Worm (Caenorhabditis elegans): ENCODE measurements around the gene cdt-2.

cdt-2 gene

ce11 chrV:14978205-14978751, 12.6 kb downstream of the cdt-2 start, which contains the start of the genes grd-12 and F02D8.1:
grd-12 (plus strand) TSS chrV:14978505.
F02D8.1 (minus strand) TSS chrV:14978701.
- TF ChIP-seq B0310.2 (tag; optimal IDR thresholded peaks at IDR 0.05) (no peak), tbx-37 (GFP tag; conservative IDR thresholded peaks at IDR 0.05) (no peak), F13C5.2 (tag; optimal IDR thresholded peaks at IDR 0.05) (no peak), flt-1 (GFP tag; IDR thresholded peaks at IDR 0.05) (no peak), ceh-13 (GFP tag; optimal IDR thresholded peaks at IDR 0.05) (no peak), tbx-11 (GFP tag; IDR thresholded peaks at IDR 0.05) (no peak), ceh-36 (tag; optimal IDR thresholded peaks at IDR 0.05) (no peak), ama-1 (optimal IDR thresholded peaks at IDR 0.05) (no peak), sea-1 (GFP tag; conservative IDR thresholded peaks at IDR 0.05) (no peak), aly-1 (tag; optimal IDR thresholded peaks at IDR 0.05) (no peak)

DNA sequence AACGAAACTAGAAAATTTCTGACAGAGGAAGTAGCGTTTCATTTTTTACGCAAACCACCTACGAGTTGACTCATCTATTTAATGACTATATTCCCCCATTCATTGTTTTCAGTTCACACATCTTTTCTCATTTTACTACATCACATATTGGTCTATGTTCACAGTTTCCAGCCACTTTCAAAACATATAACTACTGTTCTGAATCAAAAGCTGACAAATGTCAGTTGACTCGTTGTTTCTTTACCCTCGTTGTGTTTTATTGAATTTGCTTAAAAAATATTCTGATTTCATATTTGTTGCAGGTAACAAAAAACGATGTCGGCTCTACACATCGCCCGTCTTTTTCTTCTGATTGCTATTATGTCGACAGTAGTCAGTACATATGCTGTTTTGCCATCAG, 19.8 kb downstream of the cdt-2 start, which contains the start of gene nlp-59:
Gene nlp-59, plus strand, starts transcription at position 301 of the 400 bp plus-strand sequence.
- no peak for TF ChIP-seq pes-1 (GFP tag; IDR thresholded peaks at IDR 0.05)
- TF ChIP-seq ama-1 (optimal IDR thresholded peaks at IDR 0.05) = no peak
- no peak for TF ChIP-seq sea-1 (GFP tag; conservative IDR thresholded peaks at IDR 0.05)
- TF ChIP-seq ceh-13 (GFP tag; optimal IDR thresholded peaks at IDR 0.05) = no peak
- TF ChIP-seq B0310.2 (tag; optimal IDR thresholded peaks at IDR 0.05) = no peak
- TF ChIP-seq tbx-11 (GFP tag; IDR thresholded peaks at IDR 0.05) = no peak
- no peak for TF ChIP-seq flt-1 (GFP tag; IDR thresholded peaks at IDR 0.05)
- TF ChIP-seq hmbx-1 (tag; optimal IDR thresholded peaks at IDR 0.05) = no peak
- TF ChIP-seq F13C5.2 (tag; optimal IDR thresholded peaks at IDR 0.05) = no peak
- no peak for TF ChIP-seq ceh-36 (tag; optimal IDR thresholded peaks at IDR 0.05)

DNA sequence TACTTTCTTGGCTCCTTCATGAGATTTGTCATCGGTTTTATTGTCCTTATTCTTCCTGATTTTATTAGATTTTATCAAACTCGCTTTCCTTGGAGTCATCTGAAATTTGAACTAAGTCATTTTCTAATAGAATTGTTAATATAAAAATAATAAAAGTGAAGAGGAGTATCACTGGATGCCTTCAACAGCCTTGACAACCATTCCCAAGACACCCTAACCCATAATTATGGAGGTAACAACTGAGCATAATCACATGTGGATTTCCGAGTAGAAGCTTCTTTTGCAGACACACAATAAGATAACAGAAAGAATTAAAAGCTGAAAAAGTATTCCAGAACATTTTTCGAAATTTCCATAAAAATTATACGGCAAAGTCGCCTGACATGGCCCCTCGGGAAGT, 35.2 kb downstream of the cdt-2 start, which contains the start of gene F02D8.9:
Gene F02D8.9, minus strand, starts transcription at position 101 of the 400 bp plus-strand sequence.
- no peak for TF ChIP-seq ceh-13 (GFP tag; optimal IDR thresholded peaks at IDR 0.05)
- TF ChIP-seq ama-1 (optimal IDR thresholded peaks at IDR 0.05) = no peak
- TF ChIP-seq hmbx-1 (tag; optimal IDR thresholded peaks at IDR 0.05) = no peak
- TF ChIP-seq ceh-36 (tag; optimal IDR thresholded peaks at IDR 0.05) = no peak
- no peak for TF ChIP-seq hnd-1 (tag; optimal IDR thresholded peaks at IDR 0.05)
- no peak for TF ChIP-seq F13C5.2 (tag; optimal IDR thresholded peaks at IDR 0.05)
- no peak for TF ChIP-seq flt-1 (GFP tag; IDR thresholded peaks at IDR 0.05)
- TF ChIP-seq B0310.2 (tag; optimal IDR thresholded peaks at IDR 0.05) = no peak
- no peak for TF ChIP-seq hmg-4 (GFP tag; optimal IDR thresholded peaks at IDR 0.05)
- TF ChIP-seq tbx-37 (GFP tag; conservative IDR thresholded peaks at IDR 0.05) = no peak
- no peak for TF ChIP-seq scrt-1 (GFP tag; IDR thresholded peaks at IDR 0.05)
- TF ChIP-seq aly-1 (tag; optimal IDR thresholded peaks at IDR 0.05) = no peak
- TF ChIP-seq tra-4 (tag; optimal IDR thresholded peaks at IDR 0.05) = no peak
- TF ChIP-seq tbx-11 (GFP tag; IDR thresholded peaks at IDR 0.05) = no peak
- TF ChIP-seq pes-1 (GFP tag; IDR thresholded peaks at IDR 0.05) = no peak
- TF ChIP-seq ets-7 (tag; optimal IDR thresholded peaks at IDR 0.05) = no peak

DNA sequence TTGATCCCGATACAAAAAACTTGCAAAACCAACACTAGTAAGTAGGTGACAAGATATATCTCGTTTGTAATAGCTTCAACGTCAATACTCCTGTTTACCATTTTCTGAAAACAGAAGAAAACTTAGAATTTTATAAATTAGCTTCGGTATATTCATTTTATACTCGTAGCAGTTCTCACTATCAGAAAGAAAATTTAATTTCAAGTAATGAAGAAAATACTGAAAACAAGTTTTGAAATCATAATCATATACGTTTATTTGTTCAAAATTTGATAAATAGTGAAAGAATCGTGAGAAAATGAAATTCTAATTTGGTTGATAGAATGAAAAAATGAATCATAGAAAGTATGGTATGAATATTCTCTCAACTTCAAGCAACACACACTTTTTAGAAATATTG, 36.3 kb downstream of the cdt-2 start, which contains the start of gene C30G7.5:
Gene C30G7.5, minus strand, starts transcription at position 101 of the 400 bp plus-strand sequence.
- TF ChIP-seq flt-1 (GFP tag; IDR thresholded peaks at IDR 0.05) (no peak), tra-4 (tag; optimal IDR thresholded peaks at IDR 0.05) (no peak), tbx-11 (GFP tag; IDR thresholded peaks at IDR 0.05) (no peak), F13C5.2 (tag; optimal IDR thresholded peaks at IDR 0.05) (no peak), ceh-13 (GFP tag; optimal IDR thresholded peaks at IDR 0.05) (no peak), scrt-1 (GFP tag; IDR thresholded peaks at IDR 0.05) (no peak), hnd-1 (tag; optimal IDR thresholded peaks at IDR 0.05) (no peak), hmg-4 (GFP tag; optimal IDR thresholded peaks at IDR 0.05) (no peak), hmbx-1 (tag; optimal IDR thresholded peaks at IDR 0.05) (no peak), pes-1 (GFP tag; IDR thresholded peaks at IDR 0.05) (no peak), B0310.2 (tag; optimal IDR thresholded peaks at IDR 0.05) (no peak), tbx-37 (GFP tag; conservative IDR thresholded peaks at IDR 0.05) (no peak), ceh-36 (tag; optimal IDR thresholded peaks at IDR 0.05) (no peak), aly-1 (tag; optimal IDR thresholded peaks at IDR 0.05) (no peak), ama-1 (optimal IDR thresholded peaks at IDR 0.05) (no peak), ets-7 (tag; optimal IDR thresholded peaks at IDR 0.05) (no peak), sea-1 (GFP tag; conservative IDR thresholded peaks at IDR 0.05) (no peak)

DNA sequence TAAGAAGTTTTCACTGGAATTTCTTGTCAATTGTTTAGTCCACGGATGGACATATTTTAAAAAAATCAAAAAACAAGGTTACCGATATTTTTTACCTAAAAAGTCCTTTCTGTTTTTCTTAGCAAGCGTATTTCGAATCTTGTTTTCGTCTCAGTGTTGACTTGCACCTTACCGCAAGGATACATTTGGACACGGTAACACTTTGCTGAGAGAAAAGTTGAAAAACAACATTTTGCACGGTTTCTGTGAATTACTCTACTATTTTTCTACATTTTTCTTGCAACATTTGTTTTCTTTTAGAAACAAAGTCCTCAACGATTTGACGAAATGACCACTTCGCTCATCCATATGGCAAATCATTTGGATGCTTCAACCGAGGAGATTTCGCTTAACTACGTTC, 41.4 kb downstream of the cdt-2 start, which contains the start of gene hil-1:
Gene hil-1, plus strand, starts transcription at position 301 of the 400 bp plus-strand sequence.
- TF ChIP-seq ceh-36 (tag; optimal IDR thresholded peaks at IDR 0.05) = no peak
- TF ChIP-seq F13C5.2 (tag; optimal IDR thresholded peaks at IDR 0.05) = no peak
- TF ChIP-seq sea-1 (GFP tag; conservative IDR thresholded peaks at IDR 0.05) = no peak
- no peak for TF ChIP-seq hmbx-1 (tag; optimal IDR thresholded peaks at IDR 0.05)
- TF ChIP-seq ceh-13 (GFP tag; optimal IDR thresholded peaks at IDR 0.05) = no peak
- no peak for TF ChIP-seq hnd-1 (tag; optimal IDR thresholded peaks at IDR 0.05)
- no peak for TF ChIP-seq tra-4 (tag; optimal IDR thresholded peaks at IDR 0.05)
- TF ChIP-seq tbx-37 (GFP tag; conservative IDR thresholded peaks at IDR 0.05) = no peak
- TF ChIP-seq ama-1 (optimal IDR thresholded peaks at IDR 0.05) = no peak
- no peak for TF ChIP-seq aly-1 (tag; optimal IDR thresholded peaks at IDR 0.05)
- TF ChIP-seq tbx-11 (GFP tag; IDR thresholded peaks at IDR 0.05) = no peak
- TF ChIP-seq hmg-4 (GFP tag; optimal IDR thresholded peaks at IDR 0.05) = no peak
- TF ChIP-seq pes-1 (GFP tag; IDR thresholded peaks at IDR 0.05) = no peak
- no peak for TF ChIP-seq scrt-1 (GFP tag; IDR thresholded peaks at IDR 0.05)
- no peak for TF ChIP-seq ets-7 (tag; optimal IDR thresholded peaks at IDR 0.05)
- no peak for TF ChIP-seq flt-1 (GFP tag; IDR thresholded peaks at IDR 0.05)
- TF ChIP-seq B0310.2 (tag; optimal IDR thresholded peaks at IDR 0.05) = no peak

DNA sequence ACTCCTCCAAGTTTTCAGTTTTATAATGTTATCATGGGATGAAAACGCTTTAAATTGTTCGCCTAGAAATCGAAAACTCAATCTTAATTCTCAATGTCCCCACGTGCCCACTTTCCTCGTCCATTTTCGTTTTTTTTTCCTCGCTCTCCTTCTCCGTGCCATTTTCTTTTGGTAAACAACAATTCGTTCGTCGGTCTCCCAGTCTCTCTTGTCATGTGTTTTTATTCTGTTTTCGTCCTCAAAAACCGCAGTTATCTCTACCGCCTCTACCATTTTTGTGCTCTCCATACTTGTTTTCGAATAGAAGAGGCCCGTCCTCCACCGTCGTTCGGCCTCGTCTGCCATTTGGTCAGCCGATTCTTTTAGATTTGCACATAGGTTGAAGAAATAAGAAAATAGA, 42.4 kb downstream of the cdt-2 start:
- no peak for TF ChIP-seq pes-1 (GFP tag; IDR thresholded peaks at IDR 0.05)
- no peak for TF ChIP-seq flt-1 (GFP tag; IDR thresholded peaks at IDR 0.05)
- no peak for TF ChIP-seq tbx-37 (GFP tag; conservative IDR thresholded peaks at IDR 0.05)
- no peak for TF ChIP-seq aly-1 (tag; optimal IDR thresholded peaks at IDR 0.05)
- no peak for TF ChIP-seq ama-1 (optimal IDR thresholded peaks at IDR 0.05)
- no peak for TF ChIP-seq ets-7 (tag; optimal IDR thresholded peaks at IDR 0.05)
- no peak for TF ChIP-seq hmbx-1 (tag; optimal IDR thresholded peaks at IDR 0.05)
- no peak for TF ChIP-seq hmg-4 (GFP tag; optimal IDR thresholded peaks at IDR 0.05)
- no peak for TF ChIP-seq tbx-11 (GFP tag; IDR thresholded peaks at IDR 0.05)
- TF ChIP-seq B0310.2 (tag; optimal IDR thresholded peaks at IDR 0.05) = no peak
- TF ChIP-seq sea-1 (GFP tag; conservative IDR thresholded peaks at IDR 0.05) = no peak
- no peak for TF ChIP-seq tra-4 (tag; optimal IDR thresholded peaks at IDR 0.05)
- TF ChIP-seq hnd-1 (tag; optimal IDR thresholded peaks at IDR 0.05) = no peak

DNA sequence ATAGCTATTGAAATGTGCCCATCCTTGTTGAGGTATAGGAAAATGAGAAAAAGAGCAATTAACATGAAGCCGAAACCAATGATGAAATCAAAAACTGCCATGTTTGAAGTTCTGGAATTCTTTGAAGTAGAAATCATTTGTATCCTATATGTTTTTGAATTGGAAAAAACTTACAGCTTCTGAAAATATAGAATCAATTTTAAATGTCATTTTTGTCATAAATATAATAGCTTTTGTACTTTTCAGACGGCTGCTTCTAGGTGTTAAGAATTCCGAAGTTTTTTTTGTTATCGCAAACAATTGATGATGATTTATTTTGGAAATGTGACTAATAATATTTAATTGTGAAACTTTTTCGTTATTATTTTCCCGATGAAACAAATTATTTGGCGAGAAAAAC, 43.9 kb downstream of the cdt-2 start, which contains the start of gene C30G7.4:
Gene C30G7.4, minus strand, starts transcription at position 101 of the 400 bp plus-strand sequence.
- TF ChIP-seq tbx-11 (GFP tag; IDR thresholded peaks at IDR 0.05) = no peak

All from whole organism, early embryonic.